Worm (Caenorhabditis elegans): Measurements from ENCODE around the gene ZK418.6.

ce11 chrIII:7087691-7088323 is 9.2 kb upstream of the ZK418.6 start, which contains the start of gene fubl-2:
- no peak for TF ChIP-seq ztf-29 (GFP tag; IDR thresholded peaks at IDR 0.05)
- no peak for TF ChIP-seq ref-1 (GFP tag; conservative IDR thresholded peaks at IDR 0.05)
- TF ChIP-seq tab-1 (GFP tag; IDR thresholded peaks at IDR 0.05) = no peak
- 0 out of 2 replicates have a peak, but pooled peaks have one; percentile 27 for TF ChIP-seq ztf-23 (GFP tag; IDR thresholded peaks at IDR 0.05)
- TF ChIP-seq klf-2 (GFP tag; conservative IDR thresholded peaks at IDR 0.05) = no peak

Measured in whole organism, midembryonic.